Worm (Caenorhabditis elegans): ENCODE results near the gene set-17.

ce11 chrII:8932392-8932791 lies 7.9 kb downstream of the set-17 start:
- TF ChIP-seq nhr-11 (tag; optimal IDR thresholded peaks at IDR 0.05) (no peak), pha-4 (tag; optimal IDR thresholded peaks at IDR 0.05) (no peak), ama-1 (optimal IDR thresholded peaks at IDR 0.05) (no peak)

Data from whole organism, late embryonic.